Fruit fly (Drosophila melanogaster): ENCODE data around the gene betaggt-I.

DNA sequence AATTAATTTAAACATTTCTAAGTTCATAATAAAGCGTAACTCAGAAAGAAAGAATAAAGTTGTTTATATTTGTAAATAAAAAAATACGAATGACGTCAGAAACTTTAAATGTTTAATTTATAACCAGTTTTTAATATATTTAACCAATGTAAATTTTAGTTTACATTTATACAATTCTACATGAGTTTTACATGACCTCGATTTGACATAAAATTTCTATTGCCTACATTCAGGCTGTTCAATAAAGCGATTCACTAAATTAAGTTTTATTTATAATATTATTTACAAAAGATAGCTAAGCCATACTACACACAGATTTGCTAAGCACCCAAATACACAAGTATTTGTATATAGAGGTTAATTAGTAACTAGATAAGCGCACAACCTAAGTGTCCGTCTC is 41.5 kb upstream of the betaggt-I start:
- TF ChIP-seq CG12768 (GFP tag; optimal IDR thresholded peaks at IDR 0.05), result no peak
- TF ChIP-seq bab1 (GFP tag; optimal IDR thresholded peaks at IDR 0.05), result no peak
- TF ChIP-seq tj (GFP tag; optimal IDR thresholded peaks at IDR 0.05), result no peak
- TF ChIP-seq ovo (GFP tag; optimal IDR thresholded peaks at IDR 0.05), result no peak
- TF ChIP-seq Hr96 (GFP tag; optimal IDR thresholded peaks at IDR 0.05), result no peak
- no peak for TF ChIP-seq CG11617 (GFP tag; optimal IDR thresholded peaks at IDR 0.05)
- no peak for TF ChIP-seq Clk (GFP tag; optimal IDR thresholded peaks at IDR 0.05)
- TF ChIP-seq cic (GFP tag; optimal IDR thresholded peaks at IDR 0.05), result no peak
- TF ChIP-seq CG5204 (GFP tag; optimal IDR thresholded peaks at IDR 0.05), result no peak
- TF ChIP-seq kay (GFP tag; ENCODE audit: borderline replicate concordance), result no peak
- no peak for TF ChIP-seq Mnt (GFP tag; optimal IDR thresholded peaks at IDR 0.05)
- no peak for TF ChIP-seq CG1620 (GFP tag; optimal IDR thresholded peaks at IDR 0.05)
- no peak for TF ChIP-seq cnc (optimal IDR thresholded peaks at IDR 0.05)

Measured in whole organism, adult.